Fruit fly (Drosophila melanogaster) whole organism: ENCODE measurements around the gene Amun.

Source experiments
- EcR ChIP-seq, 2 experiments: fragments of >200 bp; optimal IDR thresholded peaks; 2 replicates each; lab custom pipeline; 2017; ENCODE audit warnings: missing biosample characterization in 2 of 2, missing genetic modification characterization in 2 of 2, missing genetic modification reagents in 2 of 2
- pan ChIP-seq: fragments of >200 bp; optimal IDR thresholded peaks from 2 replicates; lab custom pipeline; 2017
- psq ChIP-seq: fragments of >200 bp; optimal IDR thresholded peaks from 2 replicates; lab custom pipeline; 2017

- no peak for TF ChIP-seq pan
- TF ChIP-seq EcR (GFP tag; optimal IDR thresholded peaks at IDR 0.05; lab: Kevin White, UChicago), result no peak
- no peak for TF ChIP-seq psq (lab: Kevin White, UChicago)
Measured at dm6 chrX:11684462-11684861, 30.9 kb downstream of the Amun start.
